Worm (Caenorhabditis elegans) whole organism, L4/young adult: ENCODE measurements around the gene srbc-71.
"Not testable (repeated sequence)": the region's sequence is repeated elsewhere in the genome, so short reads cannot be mapped to it uniquely, and the experiment has no call there.

Source experiments
- dao-5 ChIP-seq: sonication (generic microtip); optimal IDR thresholded peaks from 2 replicates; lab custom pipeline; 2016; ENCODE audit warnings: missing genotype, missing genetic modification characterization, moderate library complexity, missing compliant biosample characterization
- him-1 ChIP-seq: sonication (generic microtip); optimal IDR thresholded peaks from 2 replicates; lab custom pipeline; 2016; ENCODE audit warnings: missing genotype, missing genetic modification reagents, missing genetic modification characterization, missing compliant biosample characterization

ce11 chrIV:4196729-4197128 is 29.0 kb downstream of the srbc-71 start, which contains the start of gene K06B9.6:
- TF ChIP-seq him-1, dao-5 (tag; lab: Kevin White, UChicago): not testable (repeated sequence)
